Worm (Caenorhabditis elegans): ENCODE measurements around the gene ceh-13.

- TF ChIP-seq flt-1 (GFP tag; IDR thresholded peaks at IDR 0.05) (no peak), ama-1 (optimal IDR thresholded peaks at IDR 0.05) (no peak), hmg-4 (GFP tag; optimal IDR thresholded peaks at IDR 0.05) (no peak), ceh-36 (tag; optimal IDR thresholded peaks at IDR 0.05) (no peak), hnd-1 (tag; optimal IDR thresholded peaks at IDR 0.05) (no peak)
These were observed 4.5 kb upstream of the ceh-13 start for ce11 chrIII:7550979-7551378.

All from whole organism, early embryonic.